Fruit fly (Drosophila melanogaster) whole organism, adult: ENCODE data around the gene ATPsynO.
A peak's percentile ranks its signal among the peaks of the same experiment; 100 is the strongest.

Experiments used
- CG5204 ChIP-seq: fragments of 200-800 bp; sonication (Bioruptor generic); optimal IDR thresholded peaks from 2 replicates; lab custom pipeline; 2016; ENCODE audit warnings: missing biosample characterization, missing genetic modification characterization
- Crg-1 ChIP-seq: fragments of 200-800 bp; sonication (Bioruptor generic); optimal IDR thresholded peaks from 2 replicates; lab custom pipeline; 2016; ENCODE audit warnings: missing biosample characterization, missing genetic modification characterization
- bab1 ChIP-seq: fragments of 200-800 bp; sonication (Bioruptor generic); optimal IDR thresholded peaks from 3 replicates; lab custom pipeline; 2019; ENCODE audit warnings: missing biosample characterization, mild to moderate bottlenecking, missing genetic modification characterization, moderate library complexity
- pad ChIP-seq: fragments of 200-800 bp; sonication (Bioruptor generic); optimal IDR thresholded peaks from 3 replicates; lab custom pipeline; 2017; ENCODE audit warnings: missing biosample characterization, missing genetic modification characterization, mild to moderate bottlenecking, moderate library complexity, missing genetic modification reagents
- toe ChIP-seq: fragments of 200-800 bp; sonication (Bioruptor generic); optimal IDR thresholded peaks from 2 replicates; lab custom pipeline; 2016; ENCODE audit warnings: missing biosample characterization, missing genetic modification characterization

dm6 chr3R:15268426-15268825, 3.0 kb downstream of the ATPsynO start, which contains the start of the genes CG14864 and Zip88E:
- TF ChIP-seq bab1 = peak; percentile 16
- TF ChIP-seq Crg-1 = no peak
- TF ChIP-seq pad (GFP tag; lab: Kevin White, UChicago) = no peak
- no peak for TF ChIP-seq toe (GFP tag; lab: Kevin White, UChicago)
- TF ChIP-seq CG5204 = no peak
